Fruit fly (Drosophila melanogaster): ENCODE measurements around the gene Cyp4g1.

Cyp4g1 gene

dm6 chrX:463934-464333, 5.2 kb downstream of the Cyp4g1 start (continued):
- TF ChIP-seq repo (GFP tag; optimal IDR thresholded peaks at IDR 0.05) (no peak), NC2β (GFP tag; optimal IDR thresholded peaks at IDR 0.05) (no peak), CG1832 (GFP tag; optimal IDR thresholded peaks at IDR 0.05) (no peak), CG13287 (GFP tag; IDR thresholded peaks at IDR 0.05; ENCODE audit: partially characterized antibody) (no peak), YL-1 (GFP tag; optimal IDR thresholded peaks at IDR 0.05) (no peak), dysf (GFP tag; IDR thresholded peaks at IDR 0.05) (no peak), CG16863 (GFP tag; optimal IDR thresholded peaks at IDR 0.05) (no peak), ems (GFP tag; optimal IDR thresholded peaks at IDR 0.05) (no peak), CG6254 (GFP tag; optimal IDR thresholded peaks at IDR 0.05) (no peak), CG10565 (GFP tag; optimal IDR thresholded peaks at IDR 0.05) (no peak), CG33557 (GFP tag; optimal IDR thresholded peaks at IDR 0.05) (no peak), Dp (GFP tag; optimal IDR thresholded peaks at IDR 0.05) (no peak), lilli (GFP tag; optimal IDR thresholded peaks at IDR 0.05) (no peak), hth (optimal IDR thresholded peaks at IDR 0.05) (no peak), CG14710 (tag; optimal IDR thresholded peaks at IDR 0.05) (peak; percentile 11), pita (GFP tag; optimal IDR thresholded peaks at IDR 0.05) (no peak), row (GFP tag; IDR thresholded peaks at IDR 0.05) (peak; percentile 38; the same call in 1 of the 3 replicates), pros (GFP tag; optimal IDR thresholded peaks at IDR 0.05) (peak; percentile 88), Drgx (GFP tag; IDR thresholded peaks at IDR 0.05) (no peak), Bteb2 (GFP tag; optimal IDR thresholded peaks at IDR 0.05) (no peak)

DNA sequence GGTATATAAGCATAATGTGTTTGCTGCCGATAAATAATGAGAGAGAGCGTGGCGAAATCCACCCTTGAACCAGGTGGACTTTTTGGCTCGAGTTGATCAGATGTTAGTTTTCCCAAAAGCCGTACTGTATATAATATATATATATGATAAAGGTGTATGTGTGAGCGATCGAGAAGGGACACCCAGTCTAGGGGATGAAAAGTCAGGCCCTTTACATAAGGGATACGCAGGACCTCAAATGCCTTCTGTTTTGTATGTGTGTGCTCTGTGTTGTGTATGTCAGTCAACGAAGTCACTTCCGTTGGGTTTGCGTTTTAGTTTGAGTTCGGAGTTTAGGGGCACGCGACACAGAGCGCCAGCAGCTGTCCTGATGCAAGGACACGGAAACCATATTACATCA, 8.7 kb downstream of the Cyp4g1 start, which contains the start of gene ase:
Gene ase, plus strand, starts transcription at position 301 of the 400 bp plus-strand sequence.
- TF ChIP-seq Mrtf (GFP tag; IDR thresholded peaks at IDR 0.05) = no peak
- TF ChIP-seq sens (GFP tag) = peak; percentile 12
- TF ChIP-seq cg (GFP tag; optimal IDR thresholded peaks at IDR 0.05) = peak; percentile 32
- peak; percentile 39; the same call in 1 of the 3 replicates for TF ChIP-seq ase (GFP tag; IDR thresholded peaks at IDR 0.05)
- peak; percentile 24 for TF ChIP-seq pros (GFP tag; optimal IDR thresholded peaks at IDR 0.05)
- TF ChIP-seq Hsf (GFP tag; optimal IDR thresholded peaks at IDR 0.05) = no peak

dm6 chrX:457803-458202, 11.3 kb downstream of the Cyp4g1 start:
- no peak for TF ChIP-seq CG6765 (GFP tag; optimal IDR thresholded peaks at IDR 0.05)
- no peak for TF ChIP-seq CG34376 (GFP tag; optimal IDR thresholded peaks at IDR 0.05)
- peak; percentile 75 for TF ChIP-seq Xrp1 (GFP tag; IDR thresholded peaks at IDR 0.05)
- TF ChIP-seq HLHmδ (GFP tag; optimal IDR thresholded peaks at IDR 0.05) = peak; percentile 33
- no peak for TF ChIP-seq jing (GFP tag; optimal IDR thresholded peaks at IDR 0.05)
- TF ChIP-seq CG16815 (GFP tag; optimal IDR thresholded peaks at IDR 0.05) = peak; percentile 49
- no peak for TF ChIP-seq Dp (GFP tag; optimal IDR thresholded peaks at IDR 0.05)
- TF ChIP-seq CG6272 (GFP tag; IDR thresholded peaks at IDR 0.05) = no peak
- no peak for TF ChIP-seq Doc2 (GFP tag; IDR thresholded peaks at IDR 0.05)
- peak; percentile 13 for TF ChIP-seq CG4424 (GFP tag; optimal IDR thresholded peaks at IDR 0.05)
- peak; percentile 52 for TF ChIP-seq CG13775 (GFP tag; optimal IDR thresholded peaks at IDR 0.05)
- no peak for TF ChIP-seq CG5180 (GFP tag; optimal IDR thresholded peaks at IDR 0.05)
- peak; percentile 85 for TF ChIP-seq CG9727 (GFP tag; optimal IDR thresholded peaks at IDR 0.05)
- no peak for TF ChIP-seq ssp (GFP tag; IDR thresholded peaks at IDR 0.05)
- TF ChIP-seq CG10267 (tag; optimal IDR thresholded peaks at IDR 0.05) = peak; percentile 68
- TF ChIP-seq CG8944 (GFP tag; optimal IDR thresholded peaks at IDR 0.05) = no peak
- no peak for TF ChIP-seq CG9609 (GFP tag; optimal IDR thresholded peaks at IDR 0.05)
- no peak for TF ChIP-seq gce (GFP tag; IDR thresholded peaks at IDR 0.05)
- TF ChIP-seq CG1602 (GFP tag; optimal IDR thresholded peaks at IDR 0.05) = no peak
- TF ChIP-seq CG7786 (GFP tag; optimal IDR thresholded peaks at IDR 0.05) = no peak
- TF ChIP-seq CG4707 (GFP tag; optimal IDR thresholded peaks at IDR 0.05) = no peak
- TF ChIP-seq bbx (GFP tag; IDR thresholded peaks at IDR 0.05; ENCODE audit: partially characterized antibody) = no peak
- peak; percentile 18 for TF ChIP-seq sqz (GFP tag; optimal IDR thresholded peaks at IDR 0.05)
- TF ChIP-seq zfh1 (GFP tag; IDR thresholded peaks at IDR 0.05) = peak; percentile 51; the same call in 1 of the 3 replicates
- no peak for TF ChIP-seq CG3065 (GFP tag; optimal IDR thresholded peaks at IDR 0.05)
- peak; percentile 34 for TF ChIP-seq gcm (GFP tag; optimal IDR thresholded peaks at IDR 0.05)
